Fruit fly (Drosophila melanogaster) whole organism, wandering third instar larva: ENCODE measurements around the gene wrd.

Experiments used
- Abd-B ChIP-seq: fragments of >200 bp; optimal IDR thresholded peaks from 2 replicates; lab custom pipeline; 2017; ENCODE audit warnings: missing biosample characterization, missing genetic modification characterization
- CG32264 ChIP-seq: fragments of 200-800 bp; sonication (Bioruptor generic); optimal IDR thresholded peaks from 2 replicates; lab custom pipeline; 2016; ENCODE audit warnings: missing biosample characterization, missing genetic modification characterization
- CG9705 ChIP-seq: fragments of 200-800 bp; sonication (Bioruptor generic); optimal IDR thresholded peaks from 2 replicates; lab custom pipeline; 2018; ENCODE audit warnings: missing biosample characterization, mild to moderate bottlenecking, missing genetic modification characterization
- CrebA ChIP-seq: fragments of 200-800 bp; sonication (Bioruptor generic); optimal IDR thresholded peaks from 2 replicates; lab custom pipeline; 2016; ENCODE audit warnings: missing biosample characterization, mild to moderate bottlenecking, missing genetic modification characterization, borderline replicate concordance
- Dfd ChIP-seq: fragments of >200 bp; optimal IDR thresholded peaks from 2 replicates; lab custom pipeline; 2017; ENCODE audit warnings: missing biosample characterization, missing genetic modification characterization
- Dif ChIP-seq: fragments of 200-275, 200-300 bp; sonication (Bioruptor generic); optimal IDR thresholded peaks from 2 replicates; lab custom pipeline; 2018; ENCODE audit warnings: missing biosample characterization, missing genetic modification characterization; ENCODE audit not compliant: partially characterized antibody
- GATAd ChIP-seq: sonication (Bioruptor generic); optimal IDR thresholded peaks from 2 replicates; lab custom pipeline; 2016; ENCODE audit warnings: missing biosample characterization, missing genetic modification characterization
- HLH106 ChIP-seq: fragments of 200-800 bp; optimal IDR thresholded peaks from 3 replicates; lab custom pipeline; 2019; ENCODE audit warnings: missing biosample characterization, mild to moderate bottlenecking, missing genetic modification characterization, moderate library complexity
- Hnf4 ChIP-seq: fragments of 200-800 bp; sonication (Bioruptor generic); optimal IDR thresholded peaks from 2 replicates; lab custom pipeline; 2016; ENCODE audit warnings: missing biosample characterization, mild to moderate bottlenecking, missing genetic modification characterization
- Hr78 ChIP-seq: fragments of >200 bp; optimal IDR thresholded peaks from 2 replicates; lab custom pipeline; 2017; ENCODE audit warnings: missing biosample characterization, missing genetic modification characterization
- Hr83 ChIP-seq: fragments of 200-300 bp; sonication (Bioruptor generic); optimal IDR thresholded peaks from 2 replicates; lab custom pipeline; 2016; ENCODE audit warnings: missing biosample characterization, mild to moderate bottlenecking, missing genetic modification characterization, moderate library complexity; ENCODE audit not compliant: poor library complexity, severe bottlenecking
- Jra ChIP-seq: sonication (Bioruptor generic); optimal IDR thresholded peaks from 2 replicates; lab custom pipeline; 2016; ENCODE audit warnings: missing biosample characterization, missing genetic modification characterization
- Mio ChIP-seq: sonication (Bioruptor generic); optimal IDR thresholded peaks from 2 replicates; lab custom pipeline; 2016; ENCODE audit warnings: missing biosample characterization, missing genetic modification characterization
- Myc ChIP-seq: fragments of >200 bp; optimal IDR thresholded peaks from 2 replicates; lab custom pipeline; 2017
- N ChIP-seq: fragments of >200 bp; optimal IDR thresholded peaks from 2 replicates; lab custom pipeline; 2018; ENCODE audit warnings: missing biosample characterization, missing external identifiers, missing genetic modification characterization
- OdsH ChIP-seq: fragments of 200-800 bp; sonication (Bioruptor generic); optimal IDR thresholded peaks from 2 replicates; lab custom pipeline; 2016; ENCODE audit warnings: missing biosample characterization, mild to moderate bottlenecking, missing genetic modification characterization
- Rel ChIP-seq, 2 experiments: fragments of 200-800 bp; sonication (Bioruptor generic) in 1 of 2; optimal IDR thresholded peaks; 2 replicates in 1 of 2; 3 replicates in 1 of 2; lab custom pipeline; 2016 to 2019; ENCODE audit warnings: mild to moderate bottlenecking in 2 of 2, missing biosample characterization in 2 of 2, missing genetic modification characterization in 2 of 2, moderate library complexity in 1 of 2
- Sp1 ChIP-seq: fragments of 200-800 bp; sonication (Bioruptor generic); optimal IDR thresholded peaks from 3 replicates; lab custom pipeline; 2019; ENCODE audit warnings: missing biosample characterization, mild to moderate bottlenecking, missing genetic modification characterization, moderate library complexity
- Vsx2 ChIP-seq: fragments of 200-300, 225-300 bp; sonication (Bioruptor generic); optimal IDR thresholded peaks from 2 replicates; lab custom pipeline; 2018; ENCODE audit warnings: missing biosample characterization, missing genetic modification characterization; ENCODE audit not compliant: partially characterized antibody
- br ChIP-seq: fragments of 200-800 bp; sonication (Bioruptor generic); optimal IDR thresholded peaks from 2 replicates; lab custom pipeline; 2016; ENCODE audit warnings: missing biosample characterization, missing genetic modification characterization
- brk ChIP-seq: fragments of 200-800 bp; sonication (Bioruptor generic); optimal IDR thresholded peaks from 2 replicates; lab custom pipeline; 2016; ENCODE audit warnings: missing biosample characterization, mild to moderate bottlenecking, missing genetic modification characterization
- dl ChIP-seq, 2 experiments: fragments of 175-275, 200-275 bp in 1 of 2; fragments of 200-275 bp in 1 of 2; sonication (Bioruptor generic); optimal IDR thresholded peaks; lab custom pipeline; 2018; ENCODE audit warnings: mild to moderate bottlenecking in 2 of 2, missing biosample characterization in 2 of 2, missing genetic modification characterization in 2 of 2, moderate library complexity in 2 of 2; ENCODE audit not compliant: partially characterized antibody in 2 of 2, insufficient read depth in 1 of 2
- dmrt93B ChIP-seq: fragments of 200-800 bp; sonication (Bioruptor generic); optimal IDR thresholded peaks from 2 replicates; lab custom pipeline; 2018; ENCODE audit warnings: missing biosample characterization, mild to moderate bottlenecking, missing genetic modification characterization
- dsf ChIP-seq: sonication (Bioruptor generic); optimal IDR thresholded peaks from 2 replicates; lab custom pipeline; 2016; ENCODE audit warnings: missing biosample characterization, missing genetic modification characterization, borderline replicate concordance
- ey ChIP-seq: fragments of 200-800 bp; sonication (Bioruptor generic); optimal IDR thresholded peaks from 2 replicates; lab custom pipeline; 2016; ENCODE audit warnings: missing biosample characterization, missing genetic modification characterization
- foxo ChIP-seq, 2 experiments: fragments of 200-800 bp; sonication (Bioruptor generic); optimal IDR thresholded peaks; 2 replicates in 1 of 2; 3 replicates in 1 of 2; lab custom pipeline; 2016 to 2017; ENCODE audit warnings: missing biosample characterization in 2 of 2, missing genetic modification characterization in 2 of 2
- fru ChIP-seq: fragments of 200-800 bp; sonication (Bioruptor generic); optimal IDR thresholded peaks from 3 replicates; lab custom pipeline; 2016; ENCODE audit warnings: missing biosample characterization, mild to moderate bottlenecking, missing genetic modification characterization
- h ChIP-seq: fragments of 200-800 bp; sonication (Bioruptor generic); optimal IDR thresholded peaks from 3 replicates; lab custom pipeline; 2016; ENCODE audit warnings: missing biosample characterization, mild to moderate bottlenecking, missing genetic modification characterization
- jim ChIP-seq: fragments of 175-275, 200-325 bp; sonication (Bioruptor generic); optimal IDR thresholded peaks from 2 replicates; lab custom pipeline; 2016; ENCODE audit warnings: missing biosample characterization, mild to moderate bottlenecking, missing genetic modification characterization
- lola ChIP-seq: fragments of >200 bp; optimal IDR thresholded peaks from 2 replicates; lab custom pipeline; 2017; ENCODE audit warnings: missing biosample characterization, missing genetic modification characterization
- pan ChIP-seq: fragments of >200 bp; optimal IDR thresholded peaks from 2 replicates; lab custom pipeline; 2017
- psq ChIP-seq: fragments of 200-800 bp; sonication (Bioruptor generic); optimal IDR thresholded peaks from 3 replicates; lab custom pipeline; 2017; ENCODE audit warnings: missing biosample characterization, mild to moderate bottlenecking, missing genetic modification characterization, moderate library complexity
- rgr ChIP-seq: fragments of 200-800 bp; sonication (Bioruptor generic); optimal IDR thresholded peaks from 3 replicates; lab custom pipeline; 2016; ENCODE audit warnings: missing biosample characterization, mild to moderate bottlenecking, missing genetic modification characterization
- sage ChIP-seq: fragments of 200-800 bp; sonication (Bioruptor generic); optimal IDR thresholded peaks from 2 replicates; lab custom pipeline; 2016; ENCODE audit warnings: missing biosample characterization, mild to moderate bottlenecking, missing genetic modification characterization
- sv ChIP-seq: fragments of 200-800 bp; sonication (Bioruptor generic); optimal IDR thresholded peaks from 3 replicates; lab custom pipeline; 2016; ENCODE audit warnings: missing biosample characterization, missing genetic modification characterization
- tai ChIP-seq: sonication (Bioruptor generic); optimal IDR thresholded peaks from 2 replicates; lab custom pipeline; 2016; ENCODE audit warnings: missing biosample characterization, missing genetic modification characterization
- usp ChIP-seq: fragments of >200 bp; optimal IDR thresholded peaks from 2 replicates; lab custom pipeline; 2017; ENCODE audit warnings: missing biosample characterization, missing genetic modification characterization
- woc ChIP-seq: sonication (Bioruptor generic); optimal IDR thresholded peaks from 2 replicates; lab custom pipeline; 2016; ENCODE audit warnings: missing biosample characterization, mild to moderate bottlenecking, missing genetic modification characterization

The wrd gene

DNA sequence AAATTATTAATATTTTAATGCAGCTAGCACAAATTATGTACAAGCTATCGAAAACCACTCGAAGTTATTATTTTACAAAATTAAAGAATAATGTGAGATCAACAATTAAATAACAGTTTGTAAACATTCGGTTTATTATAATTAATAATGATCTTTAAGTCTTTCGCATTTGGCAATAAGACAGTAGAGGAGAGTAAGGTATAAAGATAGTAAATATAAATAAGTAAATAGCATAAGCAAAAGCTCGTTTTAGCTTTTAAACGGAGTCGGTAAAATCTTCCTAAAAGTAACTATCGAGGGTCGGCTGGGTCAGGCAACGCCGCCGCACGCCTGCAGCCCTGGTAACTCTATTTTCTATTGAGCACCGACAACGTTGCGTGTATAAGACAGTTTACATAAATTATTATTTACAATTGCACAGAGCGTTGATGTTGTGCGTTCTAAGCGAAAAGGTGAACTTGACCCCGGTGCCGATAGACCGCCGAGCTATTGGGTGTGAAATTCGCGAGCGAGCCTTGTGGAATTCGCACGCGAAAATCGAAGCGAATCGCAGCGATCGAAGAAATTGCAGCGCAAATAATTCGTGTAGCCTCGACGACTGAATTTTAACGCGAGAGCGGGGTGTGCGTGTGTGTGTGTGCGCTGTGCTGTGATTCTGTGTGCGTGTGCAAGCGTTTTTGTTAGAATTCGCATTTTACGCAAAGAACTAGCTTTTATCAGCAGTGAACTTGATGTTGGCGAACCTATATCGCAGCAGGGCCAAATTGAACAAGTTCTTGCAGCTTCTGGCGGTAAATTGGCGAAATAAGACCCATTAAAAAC is at the start of gene wrd:
wrd (plus strand) TSS at position 342 of the 822 bp plus-strand sequence.
- TF ChIP-seq ey (GFP tag; lab: Kevin White, UChicago) (no peak), usp (GFP tag; lab: Kevin White, UChicago) (no peak), dmrt93B (GFP tag; lab: Kevin White, UChicago) (no peak), dl (GFP tag; optimal IDR thresholded peaks at IDR 0.05; lab: Kevin White, UChicago; ENCODE audit: insufficient read depth in 1 of 2, partially characterized antibody in 2 of 2) (no peak), fru (GFP tag; lab: Kevin White, UChicago) (peak; percentile 36), Hr78 (GFP tag; lab: Kevin White, UChicago) (no peak), sv (no peak), HLH106 (tag; lab: Kevin White, UChicago) (peak; percentile 34), sage (no peak), tai (GFP tag; lab: Kevin White, UChicago) (no peak), br (GFP tag; lab: Kevin White, UChicago) (peak; percentile 18), dsf (GFP tag; lab: Kevin White, UChicago) (no peak), Hr83 (GFP tag; lab: Kevin White, UChicago) (no peak), Vsx2 (GFP tag; lab: Kevin White, UChicago) (no peak), OdsH (GFP tag; lab: Kevin White, UChicago) (no peak), lola (no peak), CrebA (no peak), jim (GFP tag; lab: Kevin White, UChicago) (no peak), Abd-B (GFP tag; lab: Kevin White, UChicago) (no peak), Dif (no peak), Mio (GFP tag; lab: Kevin White, UChicago) (no peak), pan (lab: Kevin White, UChicago) (no peak), GATAd (GFP tag; lab: Kevin White, UChicago) (no peak), Dfd (no peak), CG9705 (GFP tag; lab: Kevin White, UChicago) (no peak), Rel (GFP tag; optimal IDR thresholded peaks at IDR 0.05; lab: Kevin White, UChicago) (no peak), Rel (tag; optimal IDR thresholded peaks at IDR 0.05; lab: Kevin White, UChicago) (peak; percentile 14), foxo (GFP tag; optimal IDR thresholded peaks at IDR 0.05; lab: Kevin White, UChicago) (peak in 1 of 2 experiments; percentile 52), Sp1 (GFP tag; lab: Kevin White, UChicago) (peak; percentile 9), Jra (no peak), CG32264 (GFP tag; lab: Kevin White, UChicago) (no peak), h (peak; percentile 22), Myc (no peak), Hnf4 (GFP tag; lab: Kevin White, UChicago) (peak; percentile 10), brk (GFP tag; lab: Kevin White, UChicago) (no peak), psq (GFP tag; lab: Kevin White, UChicago) (no peak), N (GFP tag; lab: Kevin White, UChicago) (no peak), rgr (peak; percentile 9), woc (GFP tag; lab: Kevin White, UChicago) (peak; percentile 9)

- TF ChIP-seq psq (GFP tag; lab: Kevin White, UChicago) (no peak), usp (GFP tag; lab: Kevin White, UChicago) (no peak), Hr83 (GFP tag; lab: Kevin White, UChicago) (no peak), OdsH (GFP tag; lab: Kevin White, UChicago) (no peak), Dif (no peak), rgr (no peak), sage (no peak), ey (GFP tag; lab: Kevin White, UChicago) (no peak), Dfd (no peak), dl (GFP tag; optimal IDR thresholded peaks at IDR 0.05; lab: Kevin White, UChicago; ENCODE audit: insufficient read depth in 1 of 2, partially characterized antibody in 2 of 2) (no peak), tai (GFP tag; lab: Kevin White, UChicago) (no peak), Hnf4 (GFP tag; lab: Kevin White, UChicago) (no peak), CG9705 (GFP tag; lab: Kevin White, UChicago) (no peak), Rel (GFP tag; optimal IDR thresholded peaks at IDR 0.05; lab: Kevin White, UChicago) (no peak), Rel (tag; optimal IDR thresholded peaks at IDR 0.05; lab: Kevin White, UChicago) (no peak), sv (no peak), N (GFP tag; lab: Kevin White, UChicago) (no peak), foxo (GFP tag; optimal IDR thresholded peaks at IDR 0.05; lab: Kevin White, UChicago) (no peak), Vsx2 (GFP tag; lab: Kevin White, UChicago) (no peak)
These were observed 49.3 kb upstream of the wrd start for dm6 chr3R:18118239-18118638.
